Worm (Caenorhabditis elegans) whole organism, L4 larva: ENCODE measurements around the gene txt-18.

Experiments used
- attf-4 ChIP-seq: sonication (generic microtip); optimal IDR thresholded peaks from 3 replicates; lab custom pipeline; 2017; ENCODE audit warnings: missing biosample characterization, missing genetic modification characterization
- daf-12 ChIP-seq: fragments of 150-350 bp; optimal IDR thresholded peaks from 2 replicates; lab custom pipeline; 2014; ENCODE audit warnings: missing biosample characterization, missing genetic modification reagents, missing genetic modification characterization
- dmd-6 ChIP-seq: fragments of 200-800 bp; sonication (Bioruptor generic); IDR thresholded peaks from 2 replicates; pipeline ENCODE4 v1.3.6; 2022; ENCODE audit warnings: missing genetic modification reagents, missing genetic modification characterization, missing compliant biosample characterization
- egl-27 ChIP-seq: sonication (generic microtip); optimal IDR thresholded peaks from 3 replicates; lab custom pipeline; 2017; ENCODE audit warnings: missing biosample characterization, missing genetic modification reagents, missing genetic modification characterization
- fos-1 ChIP-seq: fragments of 150-350 bp; optimal IDR thresholded peaks from 2 replicates; lab custom pipeline; 2014; ENCODE audit warnings: missing biosample characterization, missing genetic modification characterization
- lir-3 ChIP-seq: sonication (generic microtip); optimal IDR thresholded peaks from 2 replicates; lab custom pipeline; 2016; ENCODE audit warnings: mild to moderate bottlenecking, missing genetic modification characterization, missing compliant biosample characterization
- madf-5 ChIP-seq, 2 experiments: fragments of 200-800 bp; sonication (Bioruptor generic); IDR thresholded peaks; 2 replicates each; pipeline ENCODE4 v1.3.6; 2022; ENCODE audit warnings: missing compliant biosample characterization in 2 of 2, missing genetic modification characterization in 2 of 2
- mdl-1 ChIP-seq, 2 experiments: fragments of 150-350 bp in 1 of 2; sonication (generic microtip) in 1 of 2; optimal IDR thresholded peaks; 2 replicates each; lab custom pipeline; 2014 to 2017; ENCODE audit warnings: missing biosample characterization in 2 of 2, missing genetic modification characterization in 2 of 2
- nhr-237 ChIP-seq: sonication (generic microtip); optimal IDR thresholded peaks from 2 replicates; lab custom pipeline; 2017; ENCODE audit warnings: missing biosample characterization, missing genetic modification characterization
- nhr-77 ChIP-seq: fragments of 150-350 bp; optimal IDR thresholded peaks from 2 replicates; lab custom pipeline; 2014; ENCODE audit warnings: missing biosample characterization, missing genetic modification characterization
- saeg-2 ChIP-seq: fragments of 200-800 bp; sonication (Bioruptor generic); IDR thresholded peaks from 2 replicates; pipeline ENCODE4 v1.3.6; 2022; ENCODE audit warnings: missing genetic modification reagents, missing genetic modification characterization, missing compliant biosample characterization
- snpc-4 ChIP-seq: fragments of 150-350 bp; optimal IDR thresholded peaks from 2 replicates; lab custom pipeline; 2014; ENCODE audit warnings: missing biosample characterization, missing genetic modification characterization
- zag-1 ChIP-seq: fragments of 150-350 bp; optimal IDR thresholded peaks from 2 replicates; lab custom pipeline; 2014; ENCODE audit warnings: missing biosample characterization, missing genetic modification characterization

DNA sequence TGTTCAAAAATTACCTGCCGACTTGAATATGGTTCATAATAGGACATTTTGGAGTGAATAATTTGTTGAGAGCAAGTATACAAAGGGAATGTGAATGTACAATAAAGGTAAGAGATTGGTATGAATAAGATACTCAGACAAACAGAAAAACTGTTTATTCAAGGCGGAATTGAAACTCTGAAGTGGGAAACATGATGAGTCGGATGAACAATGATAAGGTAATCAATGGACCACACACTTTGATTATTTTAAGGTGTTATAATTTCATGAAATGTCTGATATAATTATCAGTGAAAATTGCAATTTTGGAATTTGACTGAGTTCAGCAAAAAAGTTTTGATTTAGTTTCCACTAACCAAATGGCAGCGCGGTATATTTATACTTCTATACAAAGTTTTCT, 4.4 kb upstream of the txt-18 start:
- TF ChIP-seq nhr-77 (tag; lab: Kevin White, UChicago) (no peak), snpc-4 (no peak), mdl-1 (tag; optimal IDR thresholded peaks at IDR 0.05; lab: Kevin White, UChicago) (no peak), attf-4 (tag; lab: Kevin White, UChicago) (no peak), dmd-6 (GFP tag; lab: Robert Waterston, UW) (no peak), zag-1 (tag; lab: Kevin White, UChicago) (no peak), daf-12 (tag; lab: Kevin White, UChicago) (no peak), lir-3 (no peak), nhr-237 (tag; lab: Kevin White, UChicago) (no peak), saeg-2 (no peak), fos-1 (tag; lab: Kevin White, UChicago) (no peak), madf-5 (GFP tag; IDR thresholded peaks at IDR 0.05; lab: Robert Waterston, UW) (no peak), egl-27 (tag; lab: Kevin White, UChicago) (no peak)
